Worm (Caenorhabditis elegans) whole organism, mixed stage, embryonic: ENCODE data around the gene srbc-84.

Experiments
- ceh-39 ChIP-seq: fragments of 150-350 bp; optimal IDR thresholded peaks from 2 replicates; lab custom pipeline; 2014; ENCODE audit warnings: missing biosample characterization, missing genetic modification characterization
- lsy-2 ChIP-seq: fragments of 150-350 bp; optimal IDR thresholded peaks from 2 replicates; lab custom pipeline; 2014; ENCODE audit warnings: missing biosample characterization, missing genetic modification characterization
- nhr-28 ChIP-seq: fragments of 150-350 bp; optimal IDR thresholded peaks from 2 replicates; lab custom pipeline; 2014; ENCODE audit warnings: missing biosample characterization, missing genetic modification characterization
- nhr-76 ChIP-seq: sonication (generic microtip); optimal IDR thresholded peaks from 2 replicates; lab custom pipeline; 2017; ENCODE audit warnings: missing biosample characterization, missing genetic modification characterization
- sptf-1 ChIP-seq: sonication (generic microtip); optimal IDR thresholded peaks from 2 replicates; lab custom pipeline; 2017; ENCODE audit warnings: mild to moderate bottlenecking, missing genetic modification characterization, moderate library complexity, missing compliant biosample characterization
- unc-39 ChIP-seq: fragments of 150-350 bp; optimal IDR thresholded peaks from 2 replicates; lab custom pipeline; 2014; ENCODE audit warnings: missing biosample characterization, missing genetic modification characterization

DNA sequence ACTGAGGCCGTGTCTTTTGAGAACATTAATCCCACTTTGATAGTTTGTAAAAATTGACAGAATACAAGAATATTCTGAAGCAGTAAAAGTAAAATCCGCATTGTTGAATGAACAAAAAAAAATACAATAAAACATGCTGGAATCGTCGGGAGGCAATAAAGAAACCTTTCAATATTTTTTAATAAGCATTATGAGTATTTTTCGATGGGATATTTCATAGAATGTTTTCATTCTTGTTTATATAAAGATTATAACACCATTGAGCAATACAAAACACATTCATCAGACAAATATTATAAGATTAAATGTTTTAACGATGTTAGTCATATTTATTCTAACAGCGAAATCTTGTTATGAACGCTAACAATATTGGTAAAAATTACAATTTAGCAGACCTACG lies 45.1 kb upstream of the srbc-84 start, which contains the start of gene gcy-20:
- TF ChIP-seq sptf-1 (tag; lab: Kevin White, UChicago) (no peak), unc-39 (no peak), nhr-28 (tag; lab: Kevin White, UChicago) (no peak), lsy-2 (no peak), nhr-76 (no peak), ceh-39 (tag; lab: Kevin White, UChicago) (no peak)
